Worm (Caenorhabditis elegans): Measurements from ENCODE around the gene mrps-33.
"Not testable (repeated sequence)": the region's sequence is repeated elsewhere in the genome, so short reads cannot be mapped to it uniquely, and the experiment has no call there.

Gene mrps-33

DNA sequence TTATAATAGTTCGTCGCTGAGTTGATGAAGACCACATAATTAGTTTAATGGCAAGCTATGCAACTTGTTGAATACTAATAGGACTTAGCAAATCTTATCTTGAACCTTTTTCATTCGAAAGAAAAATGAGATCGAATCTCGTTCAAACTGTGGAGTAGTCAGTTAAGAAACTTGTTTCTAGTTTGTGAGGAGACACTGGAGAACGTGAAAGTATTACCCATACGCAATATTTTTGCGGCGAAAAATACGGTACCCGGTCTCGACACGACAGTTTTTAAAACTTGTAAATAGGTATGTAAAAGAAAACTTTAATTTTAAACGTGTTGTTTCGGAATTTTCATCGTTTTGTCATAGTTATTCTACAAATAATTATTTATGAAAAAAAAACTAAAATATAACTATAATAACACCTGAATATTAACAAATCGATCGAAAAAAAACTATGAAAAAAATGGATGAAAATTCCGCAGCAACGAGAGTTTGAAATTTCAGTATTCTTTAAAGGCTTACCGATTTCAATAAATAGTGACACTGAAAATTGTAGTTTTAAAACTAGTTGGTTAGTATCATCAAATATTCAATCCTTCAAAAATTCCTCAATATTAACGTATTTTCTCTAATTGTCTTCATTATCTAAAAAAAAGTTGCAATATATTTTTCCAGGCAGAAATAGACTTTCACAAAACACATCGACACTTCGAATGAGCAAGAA lies 5.9 kb upstream of the mrps-33 start, which contains the start of the genes F20C5.7 and parg-1:
Gene F20C5.7, minus strand, starts transcription at position 101 of the 712 bp plus-strand sequence.
Gene parg-1, plus strand, starts transcription at position 662 of the 712 bp plus-strand sequence.
- TF ChIP-seq unc-62 (GFP tag; optimal IDR thresholded peaks at IDR 0.05), result no peak

DNA sequence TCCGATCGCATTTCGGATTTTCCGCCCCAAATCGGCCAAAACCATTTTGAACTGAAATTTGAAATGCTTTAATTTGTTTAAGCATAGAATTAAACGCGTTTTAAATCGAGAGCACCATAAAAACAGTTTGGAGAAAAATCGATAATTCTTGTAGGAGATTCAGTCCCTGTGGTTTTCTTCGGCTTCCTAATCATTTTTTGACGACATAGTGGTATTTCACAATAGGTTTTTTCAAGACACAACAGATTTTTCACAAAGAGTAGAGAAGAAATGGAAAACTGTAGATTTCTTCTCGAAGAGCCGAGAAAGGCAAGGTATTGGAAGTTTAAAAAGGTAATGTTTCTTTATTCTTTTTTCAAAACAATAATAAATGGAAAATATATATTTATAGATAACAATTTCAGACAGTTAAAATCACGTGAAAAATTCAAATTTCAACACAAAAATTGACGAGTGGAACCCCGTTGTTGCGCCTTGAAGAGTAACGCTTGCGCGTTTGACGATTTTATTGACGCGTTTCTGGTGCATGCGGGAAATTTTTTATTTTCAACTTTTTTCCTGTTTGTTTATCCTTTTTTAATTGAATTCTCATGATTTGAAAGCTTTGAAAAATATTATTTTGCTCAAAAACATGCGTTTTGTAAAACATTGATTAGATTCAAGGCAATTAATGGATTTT lies 4.0 kb upstream of the mrps-33 start, which contains the start of gene F21D5.7:
Gene F21D5.7, minus strand, starts transcription at position 51 of the 679 bp plus-strand sequence.
- TF ChIP-seq unc-62 (GFP tag; optimal IDR thresholded peaks at IDR 0.05), result no peak

DNA sequence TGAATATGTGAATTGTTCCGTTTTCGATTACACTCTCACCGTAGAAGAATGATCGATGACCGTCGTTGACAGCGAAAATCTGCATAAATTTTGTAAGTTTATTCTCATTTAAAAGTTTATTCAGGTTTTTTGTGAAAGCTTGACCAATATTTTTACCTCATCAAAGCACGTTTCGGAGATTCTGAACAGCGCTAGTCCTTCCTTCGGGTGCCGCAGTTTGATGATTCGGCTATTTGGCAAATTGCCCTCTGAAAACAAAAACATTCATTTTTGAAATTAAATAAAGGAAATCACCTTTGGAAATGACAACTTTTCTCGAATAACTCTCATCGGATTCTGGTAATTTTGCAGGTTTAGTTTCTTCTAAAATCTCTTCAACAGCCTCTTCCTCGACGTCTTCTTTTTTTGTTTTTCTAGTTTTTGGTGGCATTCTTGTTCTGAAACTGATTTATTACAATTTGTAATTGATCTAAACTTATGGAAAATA lies 1.2 kb upstream of the mrps-33 start, which contains the start of gene F21D5.6:
Gene F21D5.6, minus strand, starts transcription at position 437 of the 487 bp plus-strand sequence.
- no peak for TF ChIP-seq unc-62 (GFP tag; optimal IDR thresholded peaks at IDR 0.05)

DNA sequence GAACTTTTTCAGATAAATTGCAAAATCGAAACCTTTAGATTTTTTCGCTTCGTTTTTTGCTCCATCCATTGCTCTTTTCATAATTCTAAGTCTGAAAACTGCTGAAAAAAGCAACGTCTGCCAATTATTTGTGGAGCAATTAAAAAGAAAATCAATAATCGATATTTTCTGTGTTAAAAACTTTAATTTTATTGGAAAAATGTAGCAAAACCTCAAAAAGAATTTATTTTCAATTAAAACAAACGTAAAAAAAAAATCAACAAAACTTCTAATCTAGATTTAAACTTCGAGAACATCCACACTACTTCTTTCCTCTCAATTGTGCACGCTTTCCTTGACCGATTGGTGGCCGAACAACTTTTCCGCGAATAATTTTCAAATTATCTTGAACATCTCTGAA lies 532 bp downstream of the mrps-33 start, which contains the start of gene F21D5.5:
Gene F21D5.5, minus strand, starts transcription at position 101 of the 400 bp plus-strand sequence.
- TF ChIP-seq unc-62 (GFP tag; optimal IDR thresholded peaks at IDR 0.05), result no peak

DNA sequence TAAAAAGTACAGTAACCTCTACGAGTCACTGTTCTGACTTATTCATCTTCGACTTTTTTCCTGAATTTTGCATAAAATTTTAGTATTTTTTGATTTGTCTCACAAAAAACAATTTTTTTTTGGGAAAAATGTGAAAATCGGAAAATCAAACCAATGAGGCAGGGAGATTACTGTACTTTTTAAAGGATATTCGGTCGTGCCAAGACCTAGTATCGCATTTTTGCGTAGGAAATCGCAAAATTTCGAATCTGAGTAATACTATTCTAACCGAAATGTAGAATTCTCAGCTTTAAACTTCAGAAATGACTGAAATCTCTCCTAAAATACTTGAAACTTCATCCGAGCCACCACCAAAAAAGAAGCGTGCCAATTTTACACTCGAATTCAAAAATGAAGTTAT lies 2.0 kb downstream of the mrps-33 start, which contains the start of gene F21D5.4:
Gene F21D5.4, plus strand, starts transcription at position 301 of the 400 bp plus-strand sequence.
- TF ChIP-seq unc-62 (GFP tag; optimal IDR thresholded peaks at IDR 0.05), result no peak

DNA sequence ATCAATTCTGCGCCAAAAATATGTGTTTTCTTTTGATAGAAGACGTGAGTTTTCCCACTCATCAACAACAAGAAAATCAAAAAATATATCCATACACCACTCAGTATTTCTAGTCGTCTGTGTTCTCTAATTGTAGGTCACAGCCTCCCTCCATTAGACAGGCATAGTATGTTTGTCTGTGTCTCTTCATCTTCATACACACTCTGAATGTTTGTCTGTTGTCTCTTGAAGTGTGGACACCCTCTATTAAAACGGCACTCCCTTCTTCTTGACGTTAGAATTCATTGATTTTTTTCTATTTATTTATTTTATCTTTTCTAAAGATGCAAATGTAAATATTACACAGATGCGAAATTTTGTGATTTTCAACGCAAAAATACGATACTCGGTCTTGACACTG lies 2.5 kb downstream of the mrps-33 start:
- TF ChIP-seq unc-62 (GFP tag; optimal IDR thresholded peaks at IDR 0.05), result no peak

DNA sequence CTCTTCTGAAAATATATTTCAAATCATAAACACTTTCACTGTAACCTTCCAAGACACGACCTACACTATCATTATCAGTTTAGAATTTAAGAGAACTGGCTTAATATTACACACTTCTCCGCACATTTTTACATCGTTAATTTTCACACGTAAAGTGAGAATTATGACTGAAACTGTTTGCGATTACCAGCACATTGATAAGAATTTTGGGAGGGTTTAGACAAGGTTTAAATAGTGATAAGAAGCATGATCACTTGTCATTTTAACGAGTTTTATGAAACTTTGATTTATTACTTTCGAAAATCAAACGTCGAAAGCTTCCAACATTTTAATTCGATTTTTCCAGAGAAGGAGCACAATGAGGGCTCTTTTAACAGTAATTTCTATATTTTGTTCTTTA lies 9.4 kb downstream of the mrps-33 start, which contains the start of gene F21D5.3:
Gene F21D5.3, plus strand, starts transcription at position 347 of the 400 bp plus-strand sequence.
- TF ChIP-seq unc-62 (GFP tag; optimal IDR thresholded peaks at IDR 0.05), result no peak

DNA sequence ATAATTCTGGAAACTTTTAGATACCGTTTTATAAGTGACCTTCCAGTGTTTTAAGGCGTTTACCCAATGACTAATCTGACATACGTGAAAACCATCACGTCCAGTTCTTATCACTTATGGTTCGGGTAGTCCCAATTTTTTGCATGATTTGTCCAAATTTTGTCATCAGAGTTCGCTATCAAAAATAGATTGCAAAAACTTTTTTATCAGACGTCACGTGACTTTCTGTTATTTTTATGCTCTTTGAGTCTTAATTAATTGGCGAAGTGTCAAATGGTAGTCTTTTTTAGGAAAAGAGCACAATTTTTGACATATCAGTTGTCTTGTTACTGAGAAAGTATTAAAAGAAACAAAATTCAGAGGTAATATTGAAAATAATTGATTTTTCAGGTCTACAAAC lies 10.2 kb downstream of the mrps-33 start:
- TF ChIP-seq unc-62 (GFP tag; optimal IDR thresholded peaks at IDR 0.05), result no peak

DNA sequence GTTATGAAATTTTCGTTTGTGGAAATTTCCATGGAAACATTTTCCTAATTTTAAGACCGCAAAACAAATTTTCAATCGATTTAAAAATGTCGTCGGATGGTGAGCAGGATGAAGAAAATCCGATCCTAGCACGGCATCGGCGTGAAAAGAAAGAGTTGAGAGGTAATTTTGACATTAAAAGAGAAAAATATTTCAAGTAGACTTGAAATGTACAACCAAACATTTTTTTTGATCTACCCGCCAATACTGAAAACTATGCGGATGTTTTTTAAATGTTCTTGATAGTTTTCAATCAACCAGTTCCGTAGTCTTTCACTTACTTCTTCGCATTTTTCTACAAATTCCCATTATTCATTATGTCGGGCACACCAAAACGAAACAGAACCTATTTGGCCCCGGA lies 11.7 kb downstream of the mrps-33 start, which contains the start of gene otub-3:
Gene otub-3, plus strand, starts transcription at position 56 of the 400 bp plus-strand sequence.
- no peak for TF ChIP-seq unc-62 (GFP tag; optimal IDR thresholded peaks at IDR 0.05)

DNA sequence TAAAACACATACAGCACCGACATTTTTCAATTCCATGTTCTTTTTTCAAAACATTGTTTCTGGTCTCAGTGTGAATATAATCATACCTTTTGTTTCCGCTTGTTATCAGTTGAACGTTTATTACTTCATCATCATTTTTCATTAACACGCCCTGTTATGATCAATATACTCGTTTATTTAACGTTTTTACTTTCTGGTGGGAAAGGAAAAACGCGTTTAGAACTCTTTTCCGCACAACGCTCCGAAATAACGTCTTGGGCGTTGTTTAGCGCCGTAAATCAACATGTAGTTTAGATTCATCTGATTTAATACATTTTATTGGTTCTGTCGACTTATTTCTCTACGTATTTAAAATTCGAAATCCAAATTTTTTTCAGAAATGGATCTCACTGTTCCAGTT lies 14.5 kb downstream of the mrps-33 start, which contains the start of gene pgm-3:
Gene pgm-3, plus strand, starts transcription at position 378 of the 400 bp plus-strand sequence.
- TF ChIP-seq unc-62 (GFP tag; optimal IDR thresholded peaks at IDR 0.05), result no peak

DNA sequence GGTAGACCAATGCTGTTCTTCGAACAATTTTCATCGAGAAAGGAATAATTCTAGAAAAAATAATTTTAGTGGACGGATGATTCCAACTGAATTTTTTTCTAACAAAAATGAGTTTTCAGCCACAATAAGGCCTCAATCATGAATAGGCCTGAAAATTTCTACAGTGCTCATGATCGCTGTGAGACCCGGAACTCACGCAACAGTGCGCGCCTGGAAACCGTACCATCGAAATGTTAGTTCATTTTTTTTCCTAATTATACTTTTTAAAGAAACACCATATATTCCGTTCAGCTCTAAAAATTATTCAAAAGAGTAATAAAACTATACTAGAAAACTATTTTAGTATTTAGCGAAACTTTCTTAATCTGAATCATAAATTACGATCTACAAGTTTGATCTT lies 14.9 kb downstream of the mrps-33 start:
- no peak for TF ChIP-seq unc-62 (GFP tag; optimal IDR thresholded peaks at IDR 0.05)

DNA sequence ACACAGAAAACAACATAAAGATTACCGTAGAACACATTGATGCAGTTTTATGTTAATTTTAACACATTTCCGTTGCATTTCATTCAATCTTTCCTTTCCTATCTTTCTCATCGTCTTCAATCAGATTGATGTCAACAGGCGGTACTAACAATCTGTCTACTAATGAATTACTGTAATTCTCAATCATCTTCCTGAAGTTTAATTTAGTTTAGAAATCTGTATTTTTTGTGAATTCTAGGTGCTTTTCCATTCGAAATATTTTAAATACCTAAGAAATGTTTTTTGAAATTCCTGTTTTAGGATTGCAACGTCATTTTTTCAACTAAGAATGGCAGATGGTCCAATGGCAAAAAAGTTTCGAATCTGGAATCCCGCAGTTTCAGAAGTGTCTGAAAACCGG lies 16.1 kb downstream of the mrps-33 start, which contains the start of gene F21D5.9:
Gene F21D5.9, plus strand, starts transcription at position 301 of the 400 bp plus-strand sequence.
- no peak for TF ChIP-seq unc-62 (GFP tag; optimal IDR thresholded peaks at IDR 0.05)

DNA sequence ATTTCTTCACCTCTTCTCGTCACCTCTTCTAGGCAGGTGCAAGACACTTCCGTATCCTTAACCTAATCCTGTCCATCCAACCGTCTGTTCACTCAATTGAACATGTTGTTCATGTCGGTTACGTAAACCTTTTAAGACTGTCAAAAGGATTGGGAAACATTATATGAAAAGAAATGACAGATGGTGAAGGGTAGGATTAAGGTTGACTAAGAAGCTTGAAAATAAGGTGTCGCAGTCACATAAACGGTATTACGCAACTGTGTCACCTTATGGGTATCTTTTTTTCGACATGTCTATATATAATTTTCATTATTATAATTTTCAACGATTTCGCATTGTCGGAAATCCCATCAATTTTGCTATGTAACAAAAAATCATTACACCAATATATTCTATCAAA lies 17.0 kb downstream of the mrps-33 start:
- TF ChIP-seq unc-62 (GFP tag; optimal IDR thresholded peaks at IDR 0.05), result no peak

DNA sequence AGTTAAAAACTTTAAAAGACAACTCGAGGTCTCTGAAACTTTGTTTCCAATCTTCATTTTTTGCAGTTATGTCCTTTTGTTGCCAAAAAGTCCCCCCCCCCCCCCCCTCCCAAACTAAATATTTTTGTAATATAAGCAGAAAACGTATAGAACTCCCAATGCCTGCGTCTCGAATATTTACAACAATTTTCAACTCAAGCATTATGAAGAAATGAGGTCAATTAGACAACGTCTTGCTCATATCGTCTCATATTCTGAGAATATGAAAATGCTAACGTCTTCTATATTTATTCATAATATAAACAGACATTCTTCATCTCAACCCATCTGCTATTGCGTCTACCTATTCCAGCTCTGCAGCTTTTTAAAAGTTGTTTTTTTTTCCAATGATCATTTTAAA lies 21.7 kb downstream of the mrps-33 start, which contains the start of gene H23L24.1:
Gene H23L24.1, plus strand, starts transcription at position 301 of the 400 bp plus-strand sequence.
- TF ChIP-seq unc-62 (GFP tag; optimal IDR thresholded peaks at IDR 0.05), result no peak

DNA sequence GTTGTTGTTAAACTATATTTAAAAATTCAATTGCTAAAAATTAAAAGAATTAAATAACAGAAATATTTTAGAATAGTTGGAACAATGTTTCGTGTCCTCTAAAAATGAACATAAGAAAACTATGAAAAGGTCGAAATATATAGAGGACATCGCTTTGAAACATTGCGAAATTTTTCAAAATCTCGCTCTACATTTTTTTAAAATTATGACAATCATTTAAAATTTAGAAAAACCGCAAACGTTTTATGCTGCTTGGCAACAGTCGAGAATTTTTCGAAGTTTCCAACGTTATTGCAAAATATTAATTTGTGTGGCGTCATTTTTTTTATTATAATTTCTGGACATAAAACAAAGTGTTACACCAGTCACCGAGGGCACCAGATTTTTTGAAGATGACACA lies 24.8 kb downstream of the mrps-33 start, which contains the start of the genes parg-2 and ipla-5:
Gene parg-2, minus strand, starts transcription at position 101 of the 400 bp plus-strand sequence.
Gene ipla-5, plus strand, starts transcription at position 216 of the 400 bp plus-strand sequence.
- not testable (repeated sequence) for TF ChIP-seq unc-62 (GFP tag; optimal IDR thresholded peaks at IDR 0.05)

DNA sequence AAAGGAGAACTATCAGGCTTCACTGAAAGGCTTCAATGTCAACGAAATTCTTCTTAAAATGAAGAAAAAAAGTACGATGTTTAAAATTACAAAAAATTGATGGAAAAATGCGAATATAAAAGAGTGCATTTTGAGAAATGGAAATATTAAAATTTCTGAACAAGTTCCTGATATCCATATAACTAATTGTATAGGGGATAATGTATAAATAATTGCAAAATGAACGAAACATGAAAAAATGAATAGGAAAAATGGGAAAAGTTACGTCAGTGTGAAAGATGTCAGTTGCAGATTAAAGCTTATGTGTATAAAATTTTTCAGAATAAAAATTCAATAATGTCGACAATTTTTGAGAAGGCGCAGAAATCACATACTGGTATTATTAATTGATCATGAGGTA lies 31.8 kb downstream of the mrps-33 start:
- no peak for TF ChIP-seq unc-62 (GFP tag; optimal IDR thresholded peaks at IDR 0.05)

Measured in whole organism, dauer.